Fruit fly (Drosophila melanogaster) whole organism, wandering third instar larva: ENCODE measurements around the gene CG7370.

Experiments
- CG32264 ChIP-seq: fragments of 200-800 bp; sonication (Bioruptor generic); optimal IDR thresholded peaks from 2 replicates; lab custom pipeline; 2016; ENCODE audit warnings: missing biosample characterization, missing genetic modification characterization
- CG9705 ChIP-seq: fragments of 200-800 bp; sonication (Bioruptor generic); optimal IDR thresholded peaks from 2 replicates; lab custom pipeline; 2018; ENCODE audit warnings: missing biosample characterization, mild to moderate bottlenecking, missing genetic modification characterization
- CrebA ChIP-seq: fragments of 200-800 bp; sonication (Bioruptor generic); optimal IDR thresholded peaks from 2 replicates; lab custom pipeline; 2016; ENCODE audit warnings: missing biosample characterization, mild to moderate bottlenecking, missing genetic modification characterization, borderline replicate concordance
- Dfd ChIP-seq: fragments of >200 bp; optimal IDR thresholded peaks from 2 replicates; lab custom pipeline; 2017; ENCODE audit warnings: missing biosample characterization, missing genetic modification characterization
- Dif ChIP-seq: fragments of 200-275, 200-300 bp; sonication (Bioruptor generic); optimal IDR thresholded peaks from 2 replicates; lab custom pipeline; 2018; ENCODE audit warnings: missing biosample characterization, missing genetic modification characterization; ENCODE audit not compliant: partially characterized antibody
- GATAd ChIP-seq: sonication (Bioruptor generic); optimal IDR thresholded peaks from 2 replicates; lab custom pipeline; 2016; ENCODE audit warnings: missing biosample characterization, missing genetic modification characterization
- HLH106 ChIP-seq: fragments of 200-800 bp; optimal IDR thresholded peaks from 3 replicates; lab custom pipeline; 2019; ENCODE audit warnings: missing biosample characterization, mild to moderate bottlenecking, missing genetic modification characterization, moderate library complexity
- Hnf4 ChIP-seq: fragments of 200-800 bp; sonication (Bioruptor generic); optimal IDR thresholded peaks from 2 replicates; lab custom pipeline; 2016; ENCODE audit warnings: missing biosample characterization, mild to moderate bottlenecking, missing genetic modification characterization
- Hr78 ChIP-seq: fragments of >200 bp; optimal IDR thresholded peaks from 2 replicates; lab custom pipeline; 2017; ENCODE audit warnings: missing biosample characterization, missing genetic modification characterization
- Hr83 ChIP-seq: fragments of 200-300 bp; sonication (Bioruptor generic); optimal IDR thresholded peaks from 2 replicates; lab custom pipeline; 2016; ENCODE audit warnings: missing biosample characterization, mild to moderate bottlenecking, missing genetic modification characterization, moderate library complexity; ENCODE audit not compliant: poor library complexity, severe bottlenecking
- Jra ChIP-seq: sonication (Bioruptor generic); optimal IDR thresholded peaks from 2 replicates; lab custom pipeline; 2016; ENCODE audit warnings: missing biosample characterization, missing genetic modification characterization
- Mio ChIP-seq: sonication (Bioruptor generic); optimal IDR thresholded peaks from 2 replicates; lab custom pipeline; 2016; ENCODE audit warnings: missing biosample characterization, missing genetic modification characterization
- Myc ChIP-seq: fragments of >200 bp; optimal IDR thresholded peaks from 2 replicates; lab custom pipeline; 2017
- N ChIP-seq: fragments of >200 bp; optimal IDR thresholded peaks from 2 replicates; lab custom pipeline; 2018; ENCODE audit warnings: missing biosample characterization, missing external identifiers, missing genetic modification characterization
- OdsH ChIP-seq: fragments of 200-800 bp; sonication (Bioruptor generic); optimal IDR thresholded peaks from 2 replicates; lab custom pipeline; 2016; ENCODE audit warnings: missing biosample characterization, mild to moderate bottlenecking, missing genetic modification characterization
- Rel ChIP-seq, 2 experiments: fragments of 200-800 bp; sonication (Bioruptor generic) in 1 of 2; optimal IDR thresholded peaks; 2 replicates in 1 of 2; 3 replicates in 1 of 2; lab custom pipeline; 2016 to 2019; ENCODE audit warnings: mild to moderate bottlenecking in 2 of 2, missing biosample characterization in 2 of 2, missing genetic modification characterization in 2 of 2, moderate library complexity in 1 of 2
- Sp1 ChIP-seq: fragments of 200-800 bp; sonication (Bioruptor generic); optimal IDR thresholded peaks from 3 replicates; lab custom pipeline; 2019; ENCODE audit warnings: missing biosample characterization, mild to moderate bottlenecking, missing genetic modification characterization, moderate library complexity
- Vsx2 ChIP-seq: fragments of 200-300, 225-300 bp; sonication (Bioruptor generic); optimal IDR thresholded peaks from 2 replicates; lab custom pipeline; 2018; ENCODE audit warnings: missing biosample characterization, missing genetic modification characterization; ENCODE audit not compliant: partially characterized antibody
- brk ChIP-seq: fragments of 200-800 bp; sonication (Bioruptor generic); optimal IDR thresholded peaks from 2 replicates; lab custom pipeline; 2016; ENCODE audit warnings: missing biosample characterization, mild to moderate bottlenecking, missing genetic modification characterization
- dl ChIP-seq, 2 experiments: fragments of 175-275, 200-275 bp in 1 of 2; fragments of 200-275 bp in 1 of 2; sonication (Bioruptor generic); optimal IDR thresholded peaks; lab custom pipeline; 2018; ENCODE audit warnings: mild to moderate bottlenecking in 2 of 2, missing biosample characterization in 2 of 2, missing genetic modification characterization in 2 of 2, moderate library complexity in 2 of 2; ENCODE audit not compliant: partially characterized antibody in 2 of 2, insufficient read depth in 1 of 2
- dmrt93B ChIP-seq: fragments of 200-800 bp; sonication (Bioruptor generic); optimal IDR thresholded peaks from 2 replicates; lab custom pipeline; 2018; ENCODE audit warnings: missing biosample characterization, mild to moderate bottlenecking, missing genetic modification characterization
- dsf ChIP-seq: sonication (Bioruptor generic); optimal IDR thresholded peaks from 2 replicates; lab custom pipeline; 2016; ENCODE audit warnings: missing biosample characterization, missing genetic modification characterization, borderline replicate concordance
- ey ChIP-seq: fragments of 200-800 bp; sonication (Bioruptor generic); optimal IDR thresholded peaks from 2 replicates; lab custom pipeline; 2016; ENCODE audit warnings: missing biosample characterization, missing genetic modification characterization
- foxo ChIP-seq, 2 experiments: fragments of 200-800 bp; sonication (Bioruptor generic); optimal IDR thresholded peaks; 2 replicates in 1 of 2; 3 replicates in 1 of 2; lab custom pipeline; 2016 to 2017; ENCODE audit warnings: missing biosample characterization in 2 of 2, missing genetic modification characterization in 2 of 2
- fru ChIP-seq: fragments of 200-800 bp; sonication (Bioruptor generic); optimal IDR thresholded peaks from 3 replicates; lab custom pipeline; 2016; ENCODE audit warnings: missing biosample characterization, mild to moderate bottlenecking, missing genetic modification characterization
- h ChIP-seq: fragments of 200-800 bp; sonication (Bioruptor generic); optimal IDR thresholded peaks from 3 replicates; lab custom pipeline; 2016; ENCODE audit warnings: missing biosample characterization, mild to moderate bottlenecking, missing genetic modification characterization
- jim ChIP-seq: fragments of 175-275, 200-325 bp; sonication (Bioruptor generic); optimal IDR thresholded peaks from 2 replicates; lab custom pipeline; 2016; ENCODE audit warnings: missing biosample characterization, mild to moderate bottlenecking, missing genetic modification characterization
- lola ChIP-seq: fragments of >200 bp; optimal IDR thresholded peaks from 2 replicates; lab custom pipeline; 2017; ENCODE audit warnings: missing biosample characterization, missing genetic modification characterization
- pan ChIP-seq: fragments of >200 bp; optimal IDR thresholded peaks from 2 replicates; lab custom pipeline; 2017
- psq ChIP-seq: fragments of 200-800 bp; sonication (Bioruptor generic); optimal IDR thresholded peaks from 3 replicates; lab custom pipeline; 2017; ENCODE audit warnings: missing biosample characterization, mild to moderate bottlenecking, missing genetic modification characterization, moderate library complexity
- sage ChIP-seq: fragments of 200-800 bp; sonication (Bioruptor generic); optimal IDR thresholded peaks from 2 replicates; lab custom pipeline; 2016; ENCODE audit warnings: missing biosample characterization, mild to moderate bottlenecking, missing genetic modification characterization
- sv ChIP-seq: fragments of 200-800 bp; sonication (Bioruptor generic); optimal IDR thresholded peaks from 3 replicates; lab custom pipeline; 2016; ENCODE audit warnings: missing biosample characterization, missing genetic modification characterization
- tai ChIP-seq: sonication (Bioruptor generic); optimal IDR thresholded peaks from 2 replicates; lab custom pipeline; 2016; ENCODE audit warnings: missing biosample characterization, missing genetic modification characterization
- usp ChIP-seq: fragments of >200 bp; optimal IDR thresholded peaks from 2 replicates; lab custom pipeline; 2017; ENCODE audit warnings: missing biosample characterization, missing genetic modification characterization
- woc ChIP-seq: sonication (Bioruptor generic); optimal IDR thresholded peaks from 2 replicates; lab custom pipeline; 2016; ENCODE audit warnings: missing biosample characterization, mild to moderate bottlenecking, missing genetic modification characterization

Gene CG7370

DNA sequence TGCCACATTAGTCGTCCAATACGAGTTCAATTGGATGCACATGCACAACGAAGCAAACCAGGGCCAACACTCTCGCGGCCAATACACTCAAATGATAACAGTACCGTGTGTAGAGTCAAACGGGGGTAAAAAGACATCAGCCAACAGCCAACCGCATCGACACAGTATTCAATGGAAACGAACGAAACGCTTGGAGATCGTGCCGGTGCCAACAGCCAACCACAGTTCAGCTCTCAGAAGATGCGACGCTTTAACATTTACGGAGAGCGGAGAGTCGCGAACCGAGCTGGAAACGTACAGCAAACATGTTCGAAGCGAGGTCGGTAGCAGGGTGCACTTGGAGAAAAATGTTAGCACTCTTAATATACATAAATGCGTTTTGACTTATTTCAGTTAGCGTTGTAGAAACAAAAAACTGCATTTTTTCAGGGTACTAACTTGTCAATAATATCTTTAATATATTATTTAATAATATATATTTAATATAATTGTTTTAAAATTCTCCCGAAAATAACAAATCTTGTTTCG is 38.5 kb downstream of the CG7370 start (continued):
- peak; percentile 37 for TF ChIP-seq sage (GFP tag; lab: Kevin White, UChicago)
- no peak for TF ChIP-seq Jra (GFP tag; lab: Kevin White, UChicago)
- no peak for TF ChIP-seq sv
- TF ChIP-seq Myc (lab: Kevin White, UChicago): no peak
- TF ChIP-seq dsf: no peak
- TF ChIP-seq woc: peak; percentile 12
- TF ChIP-seq Dfd (GFP tag; lab: Kevin White, UChicago): no peak
- peak; percentile 75 for TF ChIP-seq HLH106 (tag; lab: Kevin White, UChicago)

DNA sequence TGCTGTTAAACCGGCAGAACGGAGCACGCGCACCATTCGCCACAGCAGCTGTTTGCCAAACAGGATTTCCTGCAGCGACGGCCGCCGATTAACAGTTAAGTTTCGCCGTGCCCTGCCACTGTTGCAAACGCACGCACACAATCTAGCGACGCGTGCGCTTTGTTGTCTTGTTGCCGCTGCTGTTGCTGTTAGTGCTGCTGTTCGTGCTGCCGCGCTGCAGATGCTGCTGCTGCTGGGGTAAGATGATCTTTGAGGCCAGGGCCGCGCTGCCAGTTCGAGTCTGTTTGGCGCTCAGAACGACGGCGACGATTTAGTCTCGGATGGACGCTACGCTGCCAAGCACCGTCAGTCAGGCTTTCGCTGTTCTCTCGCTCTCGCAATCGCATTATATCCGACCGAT is 39.0 kb downstream of the CG7370 start, which contains the start of gene eg:
TSS of gene eg (plus strand) at position 136 of the 400 bp plus-strand sequence.
- peak; percentile 55 for TF ChIP-seq Dfd (GFP tag; lab: Kevin White, UChicago)
- TF ChIP-seq GATAd (GFP tag; lab: Kevin White, UChicago): no peak
- TF ChIP-seq jim (GFP tag; lab: Kevin White, UChicago): no peak
- TF ChIP-seq Vsx2 (GFP tag; lab: Kevin White, UChicago): peak; percentile 80

DNA sequence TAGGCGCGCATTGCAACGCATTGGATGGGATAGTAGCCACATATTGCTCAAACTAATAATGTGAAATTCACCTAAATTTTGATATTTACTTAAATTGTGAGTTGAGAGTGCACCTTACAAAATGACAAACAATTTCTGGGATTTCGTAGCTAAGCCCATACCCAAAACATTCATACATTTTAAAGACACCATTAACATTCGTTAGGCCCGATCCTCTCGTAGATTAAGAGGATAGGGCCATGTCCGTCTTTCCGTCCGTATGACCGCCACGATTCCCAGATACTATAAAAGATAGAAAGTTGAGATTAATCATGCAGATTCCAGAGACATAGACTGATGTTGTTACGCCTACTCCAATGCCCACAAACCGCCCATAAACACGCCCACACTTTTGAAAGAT is 44.0 kb downstream of the CG7370 start, which contains the start of gene CG43895:
TSS of gene CG43895 (minus strand) at position 101 of the 400 bp plus-strand sequence.
- no peak for TF ChIP-seq Sp1
- TF ChIP-seq Hr83 (GFP tag; lab: Kevin White, UChicago): no peak
- no peak for TF ChIP-seq dl (GFP tag; optimal IDR thresholded peaks at IDR 0.05; lab: Kevin White, UChicago; ENCODE audit: insufficient read depth in 1 of 2, partially characterized antibody in 2 of 2)
- no peak for TF ChIP-seq dsf
- TF ChIP-seq Hr78 (GFP tag; lab: Kevin White, UChicago): no peak
- TF ChIP-seq dmrt93B (GFP tag; lab: Kevin White, UChicago): no peak
- TF ChIP-seq Jra (GFP tag; lab: Kevin White, UChicago): no peak
- no peak for TF ChIP-seq CrebA (GFP tag; lab: Kevin White, UChicago)
- TF ChIP-seq Dfd (GFP tag; lab: Kevin White, UChicago): no peak
- TF ChIP-seq GATAd (GFP tag; lab: Kevin White, UChicago): no peak
- no peak for TF ChIP-seq brk (GFP tag; lab: Kevin White, UChicago)
- TF ChIP-seq fru: no peak

DNA sequence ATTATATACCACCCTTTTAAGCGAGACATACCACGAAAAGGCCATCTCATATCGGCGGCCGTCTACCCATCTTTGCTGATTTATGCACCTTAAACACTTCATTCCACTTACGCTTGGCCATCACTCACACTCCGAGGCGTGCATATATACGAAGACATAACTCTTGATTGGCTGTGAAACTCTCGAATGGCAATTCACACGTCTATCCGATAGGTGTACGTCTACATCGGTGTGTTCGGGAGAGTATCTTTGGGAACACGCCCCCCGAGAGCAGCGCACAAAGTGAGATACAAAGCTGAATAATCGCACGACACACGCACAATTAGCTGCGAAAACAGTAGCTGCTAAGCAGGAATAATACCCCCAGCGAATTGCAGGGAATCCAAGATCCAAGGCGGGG is 49.1 kb downstream of the CG7370 start:
- TF ChIP-seq sage (GFP tag; lab: Kevin White, UChicago): no peak
- TF ChIP-seq N: no peak
- TF ChIP-seq HLH106 (tag; lab: Kevin White, UChicago): no peak
- no peak for TF ChIP-seq ey (GFP tag; lab: Kevin White, UChicago)
- no peak for TF ChIP-seq jim (GFP tag; lab: Kevin White, UChicago)
- TF ChIP-seq CG32264 (GFP tag; lab: Kevin White, UChicago): no peak
- no peak for TF ChIP-seq Dif (GFP tag; lab: Kevin White, UChicago)
- TF ChIP-seq lola (GFP tag; lab: Kevin White, UChicago): no peak
- no peak for TF ChIP-seq Myc (lab: Kevin White, UChicago)
- TF ChIP-seq tai (GFP tag; lab: Kevin White, UChicago): no peak
- TF ChIP-seq CrebA (GFP tag; lab: Kevin White, UChicago): no peak
- no peak for TF ChIP-seq foxo (GFP tag; optimal IDR thresholded peaks at IDR 0.05; lab: Kevin White, UChicago)
- TF ChIP-seq Hr78 (GFP tag; lab: Kevin White, UChicago): no peak
- TF ChIP-seq pan (lab: Kevin White, UChicago): no peak
- TF ChIP-seq OdsH (GFP tag; lab: Kevin White, UChicago): no peak
- no peak for TF ChIP-seq Vsx2 (GFP tag; lab: Kevin White, UChicago)
- TF ChIP-seq Dfd (GFP tag; lab: Kevin White, UChicago): no peak
- TF ChIP-seq h (GFP tag; lab: Kevin White, UChicago): no peak
- no peak for TF ChIP-seq Sp1

DNA sequence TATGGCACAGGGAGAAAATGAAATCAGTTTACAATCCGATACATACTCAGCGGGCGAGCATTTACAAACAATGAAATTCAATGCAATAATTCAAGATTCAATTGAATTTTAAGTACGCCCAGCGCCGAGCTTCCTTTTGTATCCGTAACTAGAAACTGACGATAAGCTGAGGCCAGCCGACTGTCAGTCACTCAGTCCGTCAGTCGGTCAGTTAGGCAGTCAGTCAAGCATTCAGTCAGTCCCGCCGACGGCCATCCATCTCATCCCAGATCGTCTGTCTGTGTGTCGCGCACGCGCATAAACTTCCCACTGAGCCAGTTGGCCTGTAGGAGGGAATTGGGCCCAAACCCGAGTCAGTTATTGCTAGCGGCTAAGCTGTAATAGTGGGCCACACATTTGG is 49.9 kb downstream of the CG7370 start:
- no peak for TF ChIP-seq dl (GFP tag; optimal IDR thresholded peaks at IDR 0.05; lab: Kevin White, UChicago; ENCODE audit: insufficient read depth in 1 of 2, partially characterized antibody in 2 of 2)
- TF ChIP-seq Sp1: no peak
- TF ChIP-seq Dif (GFP tag; lab: Kevin White, UChicago): no peak
- TF ChIP-seq psq (GFP tag; lab: Kevin White, UChicago): no peak
- TF ChIP-seq sv: no peak
- no peak for TF ChIP-seq ey (GFP tag; lab: Kevin White, UChicago)
- no peak for TF ChIP-seq dsf
- TF ChIP-seq Hnf4 (GFP tag; lab: Kevin White, UChicago): no peak
- TF ChIP-seq GATAd (GFP tag; lab: Kevin White, UChicago): no peak
- no peak for TF ChIP-seq Rel (GFP tag; optimal IDR thresholded peaks at IDR 0.05; lab: Kevin White, UChicago)
- TF ChIP-seq Rel (tag; optimal IDR thresholded peaks at IDR 0.05; lab: Kevin White, UChicago): no peak
- no peak for TF ChIP-seq usp
- TF ChIP-seq Dfd (GFP tag; lab: Kevin White, UChicago): no peak
- no peak for TF ChIP-seq CG9705 (GFP tag; lab: Kevin White, UChicago)
- TF ChIP-seq CG32264 (GFP tag; lab: Kevin White, UChicago): no peak
- no peak for TF ChIP-seq Hr83 (GFP tag; lab: Kevin White, UChicago)
- TF ChIP-seq Mio (GFP tag; lab: Kevin White, UChicago): no peak
- no peak for TF ChIP-seq pan (lab: Kevin White, UChicago)
- TF ChIP-seq dmrt93B (GFP tag; lab: Kevin White, UChicago): no peak
- TF ChIP-seq brk (GFP tag; lab: Kevin White, UChicago): no peak
